Worm (Caenorhabditis elegans) whole organism, midembryonic: Measurements from ENCODE around the gene C03B1.4.

Source experiments
- flt-1 ChIP-seq: fragments of 200-800 bp; sonication (Bioruptor generic); IDR thresholded peaks from 2 replicates; pipeline ENCODE4 v1.3.6; 2022; ENCODE audit warnings: missing genetic modification characterization, missing compliant biosample characterization
- tab-1 ChIP-seq: fragments of 200-800 bp; sonication (Bioruptor generic); IDR thresholded peaks from 2 replicates; pipeline ENCODE4 v1.3.6; 2022; ENCODE audit warnings: missing genetic modification characterization, missing compliant biosample characterization

DNA sequence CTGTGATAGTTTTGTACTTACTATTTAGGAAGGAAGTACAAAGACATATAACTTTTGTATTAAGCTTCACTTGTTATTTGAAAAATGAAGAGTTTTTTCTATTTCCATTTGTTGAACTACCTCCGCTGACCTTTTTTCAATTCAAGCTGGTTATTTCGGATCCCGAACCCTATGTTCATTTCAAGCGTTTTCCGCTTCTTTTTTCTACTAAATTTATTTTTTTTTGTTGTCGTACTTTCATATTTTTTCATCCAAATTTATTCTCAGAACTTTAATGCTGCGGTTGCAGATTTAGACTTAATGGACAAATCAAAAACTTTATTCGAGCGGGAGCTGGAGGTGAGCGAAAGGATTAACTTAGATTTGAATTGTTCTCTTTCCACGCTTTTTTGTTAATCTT lies 14.3 kb upstream of the C03B1.4 start, which contains the start of gene C03B1.6:
- no peak for TF ChIP-seq flt-1
- TF ChIP-seq tab-1 (GFP tag; lab: Robert Waterston, UW) = no peak
